Worm (Caenorhabditis elegans) whole organism, L2 larva: Measurements from ENCODE around the gene set-31.

Source experiments
- alr-1 ChIP-seq: fragments of 150-350 bp; optimal IDR thresholded peaks from 2 replicates; lab custom pipeline; 2014; ENCODE audit warnings: missing biosample characterization, missing genetic modification characterization
- ama-1 ChIP-seq: fragments of 150-350 bp; optimal IDR thresholded peaks from 2 replicates; lab custom pipeline; 2018; ENCODE audit warnings: inconsistent platforms
- fos-1 ChIP-seq: fragments of 150-350 bp; optimal IDR thresholded peaks from 2 replicates; lab custom pipeline; 2014; ENCODE audit warnings: missing biosample characterization, missing genetic modification characterization
- mdl-1 ChIP-seq, 2 experiments: fragments of 150-350 bp in 1 of 2; sonication (generic microtip) in 1 of 2; optimal IDR thresholded peaks; 2 replicates each; lab custom pipeline; 2017; ENCODE audit warnings: missing biosample characterization in 2 of 2, missing genetic modification characterization in 2 of 2
- nhr-21 ChIP-seq: fragments of 150-350 bp; optimal IDR thresholded peaks from 2 replicates; lab custom pipeline; 2014; ENCODE audit warnings: missing biosample characterization, missing genetic modification characterization
- nhr-23 ChIP-seq: fragments of 150-350 bp; optimal IDR thresholded peaks from 2 replicates; lab custom pipeline; 2014; ENCODE audit warnings: missing biosample characterization, missing genetic modification reagents, missing genetic modification characterization
- nhr-77 ChIP-seq: fragments of 150-350 bp; optimal IDR thresholded peaks from 2 replicates; lab custom pipeline; 2014; ENCODE audit warnings: missing biosample characterization, missing genetic modification characterization
- unc-62 ChIP-seq: fragments of 150-350 bp; optimal IDR thresholded peaks from 2 replicates; lab custom pipeline; 2014; ENCODE audit warnings: missing biosample characterization, missing genetic modification reagents, missing genetic modification characterization
- ztf-4 ChIP-seq: fragments of 150-350 bp; optimal IDR thresholded peaks from 2 replicates; lab custom pipeline; 2014; ENCODE audit warnings: missing biosample characterization, missing genetic modification characterization

DNA sequence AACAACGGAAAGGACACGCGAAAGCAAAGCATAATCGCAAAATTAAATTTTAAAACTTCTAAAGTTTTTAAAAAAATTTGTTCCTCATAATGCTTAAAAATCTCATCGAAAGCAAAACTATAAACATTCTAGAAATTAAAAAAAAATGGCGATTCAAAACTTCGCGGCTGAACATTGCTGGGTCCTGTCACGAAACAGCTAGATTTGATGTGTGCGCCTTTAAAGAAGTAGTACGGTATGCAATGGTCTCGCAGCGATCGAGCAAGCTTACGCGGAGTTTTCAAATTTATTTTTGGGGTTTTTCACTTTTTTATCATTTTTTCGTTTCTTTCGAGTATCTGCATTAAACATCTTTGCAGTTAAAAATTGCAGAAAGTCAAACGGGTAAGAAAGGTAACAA is 39.4 kb downstream of the set-31 start, which contains the start of gene coh-3:
- TF ChIP-seq nhr-77 (tag; lab: Kevin White, UChicago) = no peak
- TF ChIP-seq mdl-1 (tag; optimal IDR thresholded peaks at IDR 0.05; lab: Kevin White, UChicago) = no peak
- no peak for TF ChIP-seq alr-1 (tag; lab: Kevin White, UChicago)
- TF ChIP-seq nhr-21 = no peak
- no peak for TF ChIP-seq ztf-4 (tag; lab: Kevin White, UChicago)
- no peak for TF ChIP-seq unc-62
- no peak for TF ChIP-seq fos-1 (tag; lab: Kevin White, UChicago)
- no peak for TF ChIP-seq nhr-23 (tag; lab: Kevin White, UChicago)
- no peak for TF ChIP-seq ama-1 (lab: Kevin White, UChicago)
